Worm (Caenorhabditis elegans) whole organism, L2 larva: Measurements from ENCODE around the gene lpr-3.
A peak's percentile ranks its signal among the peaks of the same experiment; 100 is the strongest.

ENCODE experiments used
- Y55F3AM.14 ChIP-seq: fragments of 200-800 bp; sonication (Bioruptor generic); optimal IDR thresholded peaks from 2 replicates; lab custom pipeline; 2018; ENCODE audit warnings: mild to moderate bottlenecking, missing genetic modification characterization, missing compliant biosample characterization
- ama-1 ChIP-seq: fragments of 150-350 bp; optimal IDR thresholded peaks from 2 replicates; lab custom pipeline; 2018; ENCODE audit warnings: inconsistent platforms
- ceh-82 ChIP-seq: fragments of 150-350 bp; optimal IDR thresholded peaks from 2 replicates; lab custom pipeline; 2014; ENCODE audit warnings: missing biosample characterization, missing genetic modification characterization
- egl-27 ChIP-seq: sonication (generic microtip); optimal IDR thresholded peaks from 3 replicates; lab custom pipeline; 2017; ENCODE audit warnings: missing biosample characterization, missing genetic modification reagents, missing genetic modification characterization
- elt-3 ChIP-seq: sonication (generic microtip); optimal IDR thresholded peaks from 2 replicates; lab custom pipeline; 2017; ENCODE audit warnings: missing biosample characterization, missing genetic modification characterization
- lin-11 ChIP-seq: fragments of 150-350 bp; sonication (generic microtip); optimal IDR thresholded peaks from 2 replicates; lab custom pipeline; 2014; ENCODE audit warnings: missing biosample characterization, missing genetic modification characterization, inconsistent platforms, mixed read lengths
- mdl-1 ChIP-seq, 2 experiments: fragments of 150-350 bp in 1 of 2; sonication (generic microtip) in 1 of 2; optimal IDR thresholded peaks; 2 replicates each; lab custom pipeline; 2017; ENCODE audit warnings: missing biosample characterization in 2 of 2, missing genetic modification characterization in 2 of 2
- nhr-10 ChIP-seq: sonication (generic microtip); optimal IDR thresholded peaks from 2 replicates; lab custom pipeline; 2017; ENCODE audit warnings: missing biosample characterization, missing genetic modification characterization
- nhr-25 ChIP-seq: fragments of 150-350 bp; sonication (generic microtip); optimal IDR thresholded peaks from 3 replicates; lab custom pipeline; 2014; ENCODE audit warnings: missing biosample characterization, missing genetic modification characterization
- nhr-6 ChIP-seq: fragments of 150-350 bp; optimal IDR thresholded peaks from 2 replicates; lab custom pipeline; 2014; ENCODE audit warnings: missing biosample characterization, missing genetic modification characterization
- unc-39 ChIP-seq: fragments of 150-350 bp; optimal IDR thresholded peaks from 2 replicates; lab custom pipeline; 2014; ENCODE audit warnings: missing biosample characterization, missing genetic modification characterization
- ztf-1 ChIP-seq: fragments of 200-800 bp; sonication (Bioruptor generic); conservative IDR thresholded peaks from 2 replicates; pipeline ENCODE4 v1.3.6; 2022; ENCODE audit warnings: missing genetic modification characterization, missing compliant biosample characterization
- ztf-4 ChIP-seq: fragments of 150-350 bp; optimal IDR thresholded peaks from 2 replicates; lab custom pipeline; 2014; ENCODE audit warnings: missing biosample characterization, missing genetic modification characterization

ce11 chrX:11064799-11065198 lies 7.6 kb downstream of the lpr-3 start, which contains the start of gene lpr-4:
- TF ChIP-seq elt-3 (tag; lab: Kevin White, UChicago) = no peak
- TF ChIP-seq nhr-25 = peak; percentile 16
- TF ChIP-seq lin-11 (tag; lab: Kevin White, UChicago) = no peak
- TF ChIP-seq unc-39 (tag; lab: Kevin White, UChicago) = no peak
- no peak for TF ChIP-seq ama-1 (lab: Kevin White, UChicago)
- no peak for TF ChIP-seq mdl-1 (tag; optimal IDR thresholded peaks at IDR 0.05; lab: Kevin White, UChicago)
- TF ChIP-seq nhr-6 (tag; lab: Kevin White, UChicago) = no peak
- TF ChIP-seq nhr-10 (tag; lab: Kevin White, UChicago) = no peak
- no peak for TF ChIP-seq ztf-4 (tag; lab: Kevin White, UChicago)
- no peak for TF ChIP-seq Y55F3AM.14
- no peak for TF ChIP-seq ztf-1
- peak; percentile 47 for TF ChIP-seq egl-27 (tag; lab: Kevin White, UChicago)
- no peak for TF ChIP-seq ceh-82
